Fruit fly (Drosophila melanogaster): Measurements from ENCODE around the gene Wdr82.

DNA sequence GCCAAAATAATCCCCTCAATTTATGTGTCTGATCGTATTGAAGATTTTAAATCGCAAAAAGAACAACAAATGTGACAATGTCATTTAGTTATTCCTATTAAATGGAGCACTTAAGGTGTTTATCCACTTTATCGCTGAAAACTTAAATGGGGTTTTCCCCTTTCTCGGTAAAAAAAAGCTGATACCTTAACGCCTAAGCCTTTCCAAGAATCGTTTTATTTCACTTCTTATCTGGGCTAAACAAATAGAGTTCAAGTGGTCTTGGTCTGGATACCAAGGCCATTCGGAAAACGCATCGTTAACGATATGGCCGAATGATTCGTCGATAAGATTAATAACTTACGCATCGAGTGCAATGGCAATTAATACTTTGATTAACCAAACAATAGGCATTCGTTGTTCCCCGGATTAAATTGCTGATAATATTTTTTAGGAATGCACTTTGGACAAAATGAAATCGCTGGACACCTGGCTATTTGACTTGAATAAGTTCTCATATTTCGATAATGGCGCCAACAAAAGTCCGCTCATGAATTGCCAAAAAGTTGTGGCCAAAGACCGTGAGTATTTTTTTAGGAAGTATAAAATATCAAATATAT, 34.4 kb upstream of the Wdr82 start:
- no peak for TF ChIP-seq h (optimal IDR thresholded peaks at IDR 0.05)
- TF ChIP-seq psq (optimal IDR thresholded peaks at IDR 0.05), result no peak
- TF ChIP-seq Sin3A (optimal IDR thresholded peaks at IDR 0.05), result no peak
- TF ChIP-seq ttk (optimal IDR thresholded peaks at IDR 0.05), result no peak
- TF ChIP-seq insv (optimal IDR thresholded peaks at IDR 0.05), result no peak
- no peak for TF ChIP-seq Myc (optimal IDR thresholded peaks at IDR 0.05)
